Fruit fly (Drosophila melanogaster) whole organism, adult: ENCODE results near the gene Rac2.

ENCODE experiments used
- CG11617 ChIP-seq: fragments of 200-800 bp; sonication (Bioruptor generic); optimal IDR thresholded peaks from 2 replicates; lab custom pipeline; 2017; ENCODE audit warnings: mild to moderate bottlenecking, missing biosample characterization, missing genetic modification reagents, missing genetic modification characterization
- CG12768 ChIP-seq: fragments of 200-800 bp; sonication (Bioruptor generic); optimal IDR thresholded peaks from 2 replicates; lab custom pipeline; 2017; ENCODE audit warnings: missing biosample characterization, missing genetic modification characterization, mild to moderate bottlenecking, moderate library complexity, missing genetic modification reagents
- CG14711 ChIP-seq: fragments of 200-800 bp; sonication (Bioruptor generic); optimal IDR thresholded peaks from 2 replicates; lab custom pipeline; 2018; ENCODE audit warnings: missing biosample characterization, mild to moderate bottlenecking, missing genetic modification characterization, moderate library complexity
- CG1620 ChIP-seq: fragments of 200-800 bp; sonication (Bioruptor generic); optimal IDR thresholded peaks from 2 replicates; lab custom pipeline; 2016; ENCODE audit warnings: missing biosample characterization, missing genetic modification characterization
- CG33017 ChIP-seq: fragments of 200-800 bp; sonication (Bioruptor generic); optimal IDR thresholded peaks from 2 replicates; lab custom pipeline; 2018; ENCODE audit warnings: missing biosample characterization, mild to moderate bottlenecking, missing genetic modification characterization, moderate library complexity
- CG5204 ChIP-seq: fragments of 200-800 bp; sonication (Bioruptor generic); optimal IDR thresholded peaks from 2 replicates; lab custom pipeline; 2016; ENCODE audit warnings: missing biosample characterization, missing genetic modification characterization
- CG7045 ChIP-seq: fragments of 200-800 bp; sonication (Bioruptor generic); optimal IDR thresholded peaks from 2 replicates; lab custom pipeline; 2017; ENCODE audit warnings: missing biosample characterization, mild to moderate bottlenecking, missing genetic modification characterization
- CG7101 ChIP-seq: fragments of 200-800 bp; sonication (Bioruptor generic); optimal IDR thresholded peaks from 2 replicates; lab custom pipeline; 2018; ENCODE audit warnings: missing biosample characterization, mild to moderate bottlenecking, missing genetic modification characterization, moderate library complexity
- Clk ChIP-seq: fragments of 200-800 bp; sonication (Bioruptor generic); optimal IDR thresholded peaks from 2 replicates; lab custom pipeline; 2017; ENCODE audit warnings: missing biosample characterization, missing genetic modification characterization
- Crg-1 ChIP-seq: fragments of 200-800 bp; sonication (Bioruptor generic); optimal IDR thresholded peaks from 2 replicates; lab custom pipeline; 2016; ENCODE audit warnings: missing biosample characterization, missing genetic modification characterization
- Hr96 ChIP-seq: fragments of 200-800 bp; sonication (Bioruptor generic); optimal IDR thresholded peaks from 2 replicates; lab custom pipeline; 2016; ENCODE audit warnings: missing biosample characterization, missing genetic modification characterization
- Mnt ChIP-seq: fragments of 200-800 bp; sonication (Bioruptor generic); optimal IDR thresholded peaks from 2 replicates; lab custom pipeline; 2016; ENCODE audit warnings: missing biosample characterization, mild to moderate bottlenecking, missing genetic modification characterization
- bab1 ChIP-seq: fragments of 200-800 bp; sonication (Bioruptor generic); optimal IDR thresholded peaks from 3 replicates; lab custom pipeline; 2019; ENCODE audit warnings: missing biosample characterization, mild to moderate bottlenecking, missing genetic modification characterization, moderate library complexity
- cic ChIP-seq: fragments of 200-800 bp; sonication (Bioruptor generic); optimal IDR thresholded peaks from 2 replicates; lab custom pipeline; 2017; ENCODE audit warnings: missing biosample characterization, mild to moderate bottlenecking, missing genetic modification characterization, moderate library complexity
- cnc ChIP-seq, 2 experiments: fragments of >200 bp; optimal IDR thresholded peaks; 2 replicates each; lab custom pipeline; 2017
- kay ChIP-seq: fragments of 200-800 bp; sonication (Bioruptor generic); peaks from one replicate; lab custom pipeline; 2016; ENCODE audit warnings: missing biosample characterization, missing genetic modification characterization, borderline replicate concordance
- ovo ChIP-seq: fragments of 200-800 bp; sonication (Bioruptor generic); optimal IDR thresholded peaks from 2 replicates; lab custom pipeline; 2016; ENCODE audit warnings: missing biosample characterization, missing genetic modification characterization
- pad ChIP-seq: fragments of 200-800 bp; sonication (Bioruptor generic); optimal IDR thresholded peaks from 3 replicates; lab custom pipeline; 2017; ENCODE audit warnings: missing biosample characterization, missing genetic modification characterization, mild to moderate bottlenecking, moderate library complexity, missing genetic modification reagents
- tj ChIP-seq: fragments of 200-800 bp; sonication (Bioruptor generic); optimal IDR thresholded peaks from 3 replicates; lab custom pipeline; 2017; ENCODE audit warnings: missing biosample characterization, mild to moderate bottlenecking, missing genetic modification characterization, moderate library complexity
- toe ChIP-seq: fragments of 200-800 bp; sonication (Bioruptor generic); optimal IDR thresholded peaks from 2 replicates; lab custom pipeline; 2016; ENCODE audit warnings: missing biosample characterization, missing genetic modification characterization

The Rac2 gene

DNA sequence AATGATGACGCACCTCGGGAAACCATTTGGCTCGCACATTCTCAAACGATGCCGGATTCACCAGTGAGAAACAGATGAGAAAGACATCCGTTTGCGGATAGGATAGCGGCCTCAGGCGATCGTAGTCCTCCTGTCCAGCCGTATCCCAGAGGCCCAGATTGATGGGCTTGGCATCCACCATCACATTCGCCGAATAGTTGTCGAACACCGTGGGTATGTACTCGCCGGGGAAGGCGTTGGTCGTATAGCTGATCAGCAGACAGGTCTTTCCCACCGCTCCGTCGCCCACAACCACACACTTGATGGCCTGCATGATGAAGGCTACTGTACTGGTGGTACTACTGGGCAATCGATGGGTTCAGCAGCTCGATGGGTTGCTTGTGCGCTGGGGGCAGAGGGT lies 792 bp downstream of the Rac2 start:
- TF ChIP-seq CG1620 (no peak), CG5204 (GFP tag; lab: Kevin White, UChicago) (no peak), cnc (optimal IDR thresholded peaks at IDR 0.05; lab: Kevin White, UChicago) (no peak), Mnt (no peak), tj (GFP tag; lab: Kevin White, UChicago) (no peak), bab1 (no peak), Hr96 (GFP tag; lab: Kevin White, UChicago) (no peak), CG11617 (GFP tag; lab: Kevin White, UChicago) (no peak), pad (no peak)

DNA sequence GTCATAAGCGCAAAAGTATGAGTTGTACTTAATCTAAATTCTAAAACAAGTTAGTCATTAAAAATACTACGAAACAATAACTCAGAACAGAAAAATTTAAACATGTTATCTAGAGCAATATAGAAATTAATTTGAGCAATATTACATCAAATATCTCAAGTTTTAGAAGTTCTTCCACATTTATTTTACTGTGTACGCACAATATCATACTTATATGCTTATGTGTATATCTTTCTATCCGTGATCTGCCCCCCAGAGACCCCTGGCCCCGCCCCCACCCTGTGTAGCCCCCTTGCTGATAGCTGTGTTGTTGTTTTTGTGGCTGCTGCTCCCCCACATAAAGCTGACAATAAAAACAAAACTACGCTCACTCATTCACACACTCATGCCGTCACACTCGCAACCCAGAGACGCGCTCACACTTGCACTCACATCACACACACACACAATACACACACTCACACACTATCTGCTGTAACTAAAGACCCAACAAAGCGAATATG lies 1.6 kb downstream of the Rac2 start:
- TF ChIP-seq CG14711 = no peak
- TF ChIP-seq toe (GFP tag; lab: Kevin White, UChicago) = no peak
- no peak for TF ChIP-seq pad
- no peak for TF ChIP-seq Hr96 (GFP tag; lab: Kevin White, UChicago)
- peak; percentile 46 for TF ChIP-seq tj (GFP tag; lab: Kevin White, UChicago)
- TF ChIP-seq CG7101 = no peak
- TF ChIP-seq CG33017 (tag; lab: Kevin White, UChicago) = no peak
- TF ChIP-seq CG1620 = no peak
- no peak for TF ChIP-seq ovo (GFP tag; lab: Kevin White, UChicago)
- TF ChIP-seq Clk (GFP tag; lab: Kevin White, UChicago) = no peak
- TF ChIP-seq cic (GFP tag; lab: Kevin White, UChicago) = peak; percentile 71
- TF ChIP-seq bab1 = no peak
- no peak for TF ChIP-seq CG5204 (GFP tag; lab: Kevin White, UChicago)
- TF ChIP-seq CG7045 (GFP tag; lab: Kevin White, UChicago) = no peak
- TF ChIP-seq CG12768 (GFP tag; lab: Kevin White, UChicago) = no peak
- no peak for TF ChIP-seq Mnt
- TF ChIP-seq kay = no peak

DNA sequence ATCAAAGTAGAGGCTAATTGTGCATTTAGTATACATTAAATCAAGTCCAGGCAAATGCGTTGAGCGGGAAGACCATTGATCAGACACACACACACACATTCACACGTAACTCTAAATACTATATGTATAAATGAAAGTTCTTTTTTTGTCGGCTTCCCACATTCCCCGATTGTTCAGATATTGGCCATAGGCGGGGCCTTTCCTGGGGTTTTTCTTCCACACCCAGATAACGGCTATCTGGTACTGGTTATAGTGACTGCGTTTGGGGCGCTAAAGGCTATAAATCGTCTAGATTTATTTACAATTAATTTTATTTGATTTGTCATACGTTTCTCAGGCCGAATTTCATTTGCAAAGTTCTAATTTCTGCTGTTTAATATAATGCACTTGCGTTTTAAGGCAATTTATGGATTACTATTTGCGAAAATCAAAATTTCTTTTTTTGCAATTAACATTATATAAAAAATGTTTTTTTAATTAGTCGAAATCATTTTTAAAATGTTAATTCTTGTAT lies 2.1 kb downstream of the Rac2 start:
- TF ChIP-seq CG14711 = no peak
- TF ChIP-seq kay = peak; percentile 62
- no peak for TF ChIP-seq CG12768 (GFP tag; lab: Kevin White, UChicago)
- no peak for TF ChIP-seq CG7045 (GFP tag; lab: Kevin White, UChicago)

DNA sequence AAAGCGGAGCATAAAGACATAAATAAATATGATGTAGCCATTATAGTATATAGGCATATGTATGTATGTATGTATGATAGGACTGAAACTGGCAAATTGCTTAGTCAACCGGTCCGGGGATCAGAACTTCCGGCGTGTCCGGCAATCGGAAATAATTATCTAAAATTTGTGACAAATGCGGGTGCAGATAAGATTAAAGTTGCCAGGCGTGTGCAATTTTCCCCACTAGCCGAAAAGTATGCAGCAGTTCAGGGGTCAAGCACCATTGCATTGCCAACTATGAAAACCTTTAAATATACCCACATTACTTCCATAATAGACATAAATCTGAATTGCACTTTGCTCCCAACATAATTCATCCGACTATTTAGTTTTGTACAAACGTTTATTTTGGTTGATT lies 2.7 kb downstream of the Rac2 start:
- TF ChIP-seq kay (no peak), toe (GFP tag; lab: Kevin White, UChicago) (no peak), Hr96 (GFP tag; lab: Kevin White, UChicago) (no peak), bab1 (no peak)

DNA sequence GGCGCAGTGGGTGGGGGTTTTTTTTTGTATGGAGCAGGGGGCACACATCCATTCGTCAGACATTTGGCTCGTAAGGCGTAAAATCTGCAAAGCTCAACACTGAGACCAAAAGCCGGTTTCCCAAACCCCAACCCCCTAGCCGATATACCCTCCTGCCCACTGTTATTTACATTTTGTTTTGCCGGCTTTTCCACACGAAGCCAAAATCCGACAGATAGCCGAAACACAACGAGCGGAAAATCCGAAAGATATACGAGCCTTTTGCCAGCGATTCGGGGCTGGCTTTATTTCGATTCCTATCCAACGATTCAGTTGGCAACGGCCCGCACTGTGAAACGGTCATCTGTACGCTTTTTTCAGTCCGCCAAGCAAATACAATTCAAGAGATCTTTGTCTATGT lies 11.5 kb downstream of the Rac2 start, which contains the start of gene CG42458:
Gene CG42458, plus strand, starts transcription at position 311 of the 400 bp plus-strand sequence.
- TF ChIP-seq kay = peak; percentile 68
- no peak for TF ChIP-seq CG12768 (GFP tag; lab: Kevin White, UChicago)

DNA sequence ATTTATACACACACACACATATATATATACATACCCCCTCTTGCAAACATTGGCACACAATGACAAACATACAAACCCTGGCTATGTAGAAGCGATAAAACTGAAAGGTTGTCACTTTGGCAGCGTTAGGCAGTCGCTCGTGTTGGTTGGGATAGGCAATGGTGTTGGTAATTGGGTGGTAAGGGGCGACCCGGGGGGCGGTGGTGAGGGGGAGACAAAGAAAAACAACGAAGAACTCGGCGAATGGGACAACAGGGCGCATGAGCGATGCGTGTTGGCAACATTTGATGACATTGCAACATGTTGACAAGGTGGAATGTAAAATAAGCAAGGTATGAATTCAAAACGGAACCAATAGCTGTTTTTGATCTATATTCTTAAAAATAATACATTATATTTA lies 12.4 kb downstream of the Rac2 start:
- TF ChIP-seq CG11617 (GFP tag; lab: Kevin White, UChicago) (no peak), bab1 (no peak), Clk (GFP tag; lab: Kevin White, UChicago) (no peak), CG5204 (GFP tag; lab: Kevin White, UChicago) (no peak), CG33017 (tag; lab: Kevin White, UChicago) (no peak), kay (no peak), Mnt (no peak), Hr96 (GFP tag; lab: Kevin White, UChicago) (no peak)

DNA sequence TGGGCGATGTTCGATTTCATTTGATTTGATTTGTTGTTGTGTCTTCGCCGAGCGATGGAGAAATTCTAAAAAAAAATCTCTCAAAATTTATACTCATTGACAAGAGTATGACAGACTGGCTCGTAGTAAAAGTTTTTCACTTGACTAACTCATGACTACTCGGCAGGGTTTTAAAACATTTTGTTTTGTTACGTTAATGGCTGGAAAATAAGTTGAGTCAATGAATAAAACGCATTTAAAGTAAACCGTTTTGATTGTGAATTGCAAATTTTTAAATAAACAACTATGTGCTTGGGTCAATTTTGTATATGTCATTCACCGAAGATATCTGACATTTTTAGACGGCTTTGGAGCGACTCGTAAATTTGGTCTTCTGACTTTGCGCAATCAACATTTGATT lies 30.9 kb downstream of the Rac2 start, which contains the start of gene CG8560:
Gene CG8560, minus strand, starts transcription at position 101 of the 400 bp plus-strand sequence.
- TF ChIP-seq CG11617 (GFP tag; lab: Kevin White, UChicago) (no peak), CG7101 (no peak), kay (no peak), pad (no peak), ovo (GFP tag; lab: Kevin White, UChicago) (no peak), toe (GFP tag; lab: Kevin White, UChicago) (no peak)

DNA sequence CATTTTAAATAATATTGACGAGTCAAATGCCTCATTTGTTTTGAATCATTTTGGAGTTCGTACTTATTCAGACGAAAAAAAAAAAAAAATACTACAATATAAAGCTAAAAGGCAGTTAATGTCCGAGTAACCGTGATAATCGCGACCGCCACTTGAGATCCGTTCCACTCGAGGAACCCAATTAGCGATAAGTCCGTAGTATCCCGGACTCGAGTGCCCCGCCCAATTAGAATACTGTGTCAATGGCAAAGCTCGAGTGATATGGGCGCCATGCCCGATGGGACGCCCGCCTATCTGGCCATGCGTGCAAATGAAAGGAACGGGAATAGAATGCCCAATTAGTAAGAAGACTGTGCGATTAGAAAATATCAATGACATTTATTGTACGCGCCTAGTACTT lies 33.0 kb downstream of the Rac2 start:
- TF ChIP-seq CG11617 (GFP tag; lab: Kevin White, UChicago) = no peak
- no peak for TF ChIP-seq Mnt
- TF ChIP-seq pad = no peak
- TF ChIP-seq Hr96 (GFP tag; lab: Kevin White, UChicago) = no peak
- TF ChIP-seq tj (GFP tag; lab: Kevin White, UChicago) = no peak
- TF ChIP-seq kay = no peak
- TF ChIP-seq CG12768 (GFP tag; lab: Kevin White, UChicago) = no peak
- no peak for TF ChIP-seq CG14711
- TF ChIP-seq Crg-1 (GFP tag; lab: Kevin White, UChicago) = no peak
- TF ChIP-seq CG7045 (GFP tag; lab: Kevin White, UChicago) = no peak
- no peak for TF ChIP-seq Clk (GFP tag; lab: Kevin White, UChicago)
- TF ChIP-seq ovo (GFP tag; lab: Kevin White, UChicago) = no peak
